Fruit fly (Drosophila melanogaster) whole organism, prepupa: Measurements from ENCODE around the gene CG2111.

Source experiments
- Blimp-1 ChIP-seq: fragments of 200-800 bp; sonication (Bioruptor generic); optimal IDR thresholded peaks from 3 replicates; lab custom pipeline; 2017; ENCODE audit warnings: missing biosample characterization, missing genetic modification characterization, mild to moderate bottlenecking, moderate library complexity, missing genetic modification reagents
- CG10631 ChIP-seq: fragments of 200-800 bp; sonication (Bioruptor generic); optimal IDR thresholded peaks from 2 replicates; lab custom pipeline; 2016; ENCODE audit warnings: missing biosample characterization, missing genetic modification characterization
- CG10669 ChIP-seq: fragments of 200-800 bp; sonication (Bioruptor generic); optimal IDR thresholded peaks from 3 replicates; lab custom pipeline; 2018; ENCODE audit warnings: missing biosample characterization, mild to moderate bottlenecking, missing genetic modification characterization, moderate library complexity
- CG11762 ChIP-seq: fragments of 200-800 bp; sonication (Bioruptor generic); optimal IDR thresholded peaks from 3 replicates; lab custom pipeline; 2016; ENCODE audit warnings: missing biosample characterization, missing genetic modification characterization; ENCODE audit not compliant: insufficient read depth
- CG11902 ChIP-seq: fragments of 200-800 bp; sonication (Bioruptor generic); optimal IDR thresholded peaks from 3 replicates; lab custom pipeline; 2016; ENCODE audit warnings: missing biosample characterization, missing genetic modification characterization
- CG15336 ChIP-seq: fragments of 200-800 bp; sonication (Bioruptor generic); IDR thresholded peaks from 2 replicates; pipeline ENCODE4 v1.3.6; 2022; ENCODE audit warnings: missing biosample characterization, missing genetic modification characterization
- CG1621 ChIP-seq: fragments of 200-800 bp; sonication (Bioruptor generic); optimal IDR thresholded peaks from 3 replicates; lab custom pipeline; 2018; ENCODE audit warnings: missing biosample characterization, mild to moderate bottlenecking, missing genetic modification characterization
- CG16779 ChIP-seq: fragments of 200-800 bp; sonication (Bioruptor generic); optimal IDR thresholded peaks from 3 replicates; lab custom pipeline; 2017; ENCODE audit warnings: missing biosample characterization, mild to moderate bottlenecking, missing genetic modification characterization
- CG3032 ChIP-seq: fragments of 200-800 bp; optimal IDR thresholded peaks from 2 replicates; lab custom pipeline; 2019; ENCODE audit warnings: missing biosample characterization, mild to moderate bottlenecking, missing genetic modification characterization, moderate library complexity
- CG31627 ChIP-seq: fragments of 200-800 bp; sonication (Bioruptor generic); optimal IDR thresholded peaks from 3 replicates; lab custom pipeline; 2016; ENCODE audit warnings: missing biosample characterization, missing genetic modification characterization
- CG34406 ChIP-seq: fragments of 200-800 bp; sonication (Bioruptor generic); optimal IDR thresholded peaks from 3 replicates; lab custom pipeline; 2016; ENCODE audit warnings: missing biosample characterization, missing genetic modification characterization
- CG3919 ChIP-seq: fragments of 200-800 bp; sonication (Bioruptor generic); optimal IDR thresholded peaks from 3 replicates; lab custom pipeline; 2016; ENCODE audit warnings: missing biosample characterization, missing genetic modification characterization
- CG6163 ChIP-seq: fragments of 200-800 bp; sonication (Bioruptor generic); IDR thresholded peaks from 3 replicates; pipeline ENCODE4 v1.3.6; 2022; ENCODE audit warnings: missing biosample characterization, missing genetic modification characterization
- CG6276 ChIP-seq: fragments of 200-800 bp; sonication (Bioruptor generic); optimal IDR thresholded peaks from 2 replicates; lab custom pipeline; 2017; ENCODE audit warnings: missing biosample characterization, mild to moderate bottlenecking, missing genetic modification characterization
- CG6792 ChIP-seq: fragments of 200-800 bp; sonication (Bioruptor generic); optimal IDR thresholded peaks from 3 replicates; lab custom pipeline; 2016; ENCODE audit warnings: missing biosample characterization, missing genetic modification characterization
- CG6854 ChIP-seq: fragments of 200-800 bp; sonication (Bioruptor generic); optimal IDR thresholded peaks from 2 replicates; lab custom pipeline; 2017; ENCODE audit warnings: missing biosample characterization, mild to moderate bottlenecking, missing genetic modification characterization
- CG8119 ChIP-seq: fragments of 200-800 bp; sonication (Bioruptor generic); IDR thresholded peaks from 3 replicates; pipeline ENCODE4 v1.3.6; 2022; ENCODE audit warnings: missing biosample characterization, missing genetic modification characterization
- CG8319 ChIP-seq: fragments of 200-800 bp; sonication (Bioruptor generic); optimal IDR thresholded peaks from 3 replicates; lab custom pipeline; 2016; ENCODE audit warnings: missing biosample characterization, missing genetic modification characterization
- CG8632 ChIP-seq: fragments of 200-800 bp; sonication (Bioruptor generic); optimal IDR thresholded peaks from 3 replicates; lab custom pipeline; 2016; ENCODE audit warnings: missing biosample characterization, missing genetic modification characterization
- Eip75B ChIP-seq: fragments of 200-800 bp; sonication (Bioruptor generic); optimal IDR thresholded peaks from 3 replicates; lab custom pipeline; 2016; ENCODE audit warnings: missing biosample characterization, missing genetic modification characterization
- Eip78C ChIP-seq: fragments of 200-800 bp; sonication (Bioruptor generic); peaks from one replicate; lab custom pipeline; 2016; ENCODE audit warnings: missing biosample characterization, missing genetic modification characterization
- Eip93F ChIP-seq: fragments of 200-800 bp; sonication (Bioruptor generic); optimal IDR thresholded peaks from 2 replicates; lab custom pipeline; 2016; ENCODE audit warnings: missing biosample characterization, mild to moderate bottlenecking, missing genetic modification characterization
- Ets21C ChIP-seq: fragments of 200-800 bp; sonication (Bioruptor generic); optimal IDR thresholded peaks from 3 replicates; lab custom pipeline; 2016; ENCODE audit warnings: missing biosample characterization, missing genetic modification characterization
- Ets96B ChIP-seq: fragments of 200-800 bp; optimal IDR thresholded peaks from 2 replicates; lab custom pipeline; 2019; ENCODE audit warnings: missing biosample characterization, mild to moderate bottlenecking, missing genetic modification characterization, moderate library complexity
- Gug ChIP-seq: fragments of 200-800 bp; sonication (Bioruptor generic); IDR thresholded peaks from 2 replicates; pipeline ENCODE4 v1.3.6; 2022; ENCODE audit warnings: missing biosample characterization, missing genetic modification characterization
- Hr38 ChIP-seq: sonication (Bioruptor generic); optimal IDR thresholded peaks from 2 replicates; lab custom pipeline; 2016; ENCODE audit warnings: missing biosample characterization, missing genetic modification characterization
- Hr39 ChIP-seq: fragments of 200-800 bp; sonication (Bioruptor generic); optimal IDR thresholded peaks from 2 replicates; lab custom pipeline; 2016; ENCODE audit warnings: missing biosample characterization, missing genetic modification characterization
- Hr4 ChIP-seq: fragments of 200-800 bp; sonication (Bioruptor generic); optimal IDR thresholded peaks from 3 replicates; lab custom pipeline; 2016; ENCODE audit warnings: missing biosample characterization, missing genetic modification characterization
- Lpt ChIP-seq: fragments of 200-800 bp; sonication (Bioruptor generic); optimal IDR thresholded peaks from 3 replicates; lab custom pipeline; 2016; ENCODE audit warnings: missing biosample characterization, missing genetic modification characterization
- Met ChIP-seq: fragments of 200-800 bp; sonication (Bioruptor generic); optimal IDR thresholded peaks from 3 replicates; lab custom pipeline; 2016; ENCODE audit warnings: missing biosample characterization, missing genetic modification characterization
- Smox ChIP-seq: fragments of 200-800 bp; sonication (Bioruptor generic); optimal IDR thresholded peaks from 3 replicates; lab custom pipeline; 2016; ENCODE audit warnings: missing biosample characterization, missing genetic modification characterization
- Sox102F ChIP-seq: fragments of 200-800 bp; sonication (Bioruptor generic); optimal IDR thresholded peaks from 2 replicates; lab custom pipeline; 2016; ENCODE audit warnings: missing biosample characterization, mild to moderate bottlenecking, missing genetic modification characterization
- Sox14 ChIP-seq: fragments of 200-800 bp; sonication (Bioruptor generic); optimal IDR thresholded peaks from 3 replicates; lab custom pipeline; 2016; ENCODE audit warnings: missing biosample characterization, missing genetic modification characterization
- Sox15 ChIP-seq: fragments of 200-800 bp; sonication (Bioruptor generic); optimal IDR thresholded peaks from 3 replicates; lab custom pipeline; 2016; ENCODE audit warnings: missing biosample characterization, missing genetic modification characterization
- achi ChIP-seq: fragments of 200-800 bp; sonication (Bioruptor generic); optimal IDR thresholded peaks from 3 replicates; lab custom pipeline; 2016; ENCODE audit warnings: missing biosample characterization, missing genetic modification characterization
- acj6 ChIP-seq: fragments of 200-800 bp; sonication (Bioruptor generic); optimal IDR thresholded peaks from 3 replicates; lab custom pipeline; 2016; ENCODE audit warnings: missing biosample characterization, missing genetic modification characterization
- dac ChIP-seq: fragments of 200-800 bp; sonication (Bioruptor generic); optimal IDR thresholded peaks from 2 replicates; lab custom pipeline; 2017; ENCODE audit warnings: missing biosample characterization, mild to moderate bottlenecking, missing genetic modification characterization
- dsx ChIP-seq: fragments of 200-800 bp; optimal IDR thresholded peaks from 3 replicates; lab custom pipeline; 2019; ENCODE audit warnings: missing biosample characterization, mild to moderate bottlenecking, missing genetic modification characterization, moderate library complexity; ENCODE audit not compliant: poor library complexity, severe bottlenecking
- eg ChIP-seq: fragments of 200-800 bp; sonication (Bioruptor generic); IDR thresholded peaks from 3 replicates; pipeline ENCODE4 v1.3.6; 2022; ENCODE audit warnings: missing biosample characterization, missing genetic modification characterization
- esn ChIP-seq: fragments of 200-800 bp; sonication (Bioruptor generic); optimal IDR thresholded peaks from 2 replicates; lab custom pipeline; 2016; ENCODE audit warnings: missing biosample characterization, mild to moderate bottlenecking, missing genetic modification characterization, moderate library complexity
- fd59A ChIP-seq: fragments of 200-800 bp; sonication (Bioruptor generic); optimal IDR thresholded peaks from 2 replicates; lab custom pipeline; 2017; ENCODE audit warnings: missing biosample characterization, mild to moderate bottlenecking, missing genetic modification characterization, missing genetic modification reagents
- fd85E ChIP-seq: fragments of 200-800 bp; sonication (Bioruptor generic); optimal IDR thresholded peaks from 3 replicates; lab custom pipeline; 2016; ENCODE audit warnings: missing biosample characterization, missing genetic modification characterization
- fkh ChIP-seq: fragments of 200-800 bp; sonication (Bioruptor generic); optimal IDR thresholded peaks from 3 replicates; lab custom pipeline; 2017; ENCODE audit warnings: missing biosample characterization, mild to moderate bottlenecking, missing genetic modification characterization, moderate library complexity
- lz ChIP-seq: fragments of 200-800 bp; sonication (Bioruptor generic); optimal IDR thresholded peaks from 3 replicates; lab custom pipeline; 2016; ENCODE audit warnings: missing biosample characterization, missing genetic modification characterization
- net ChIP-seq: fragments of 200-800 bp; sonication (Bioruptor generic); optimal IDR thresholded peaks from 3 replicates; lab custom pipeline; 2016; ENCODE audit warnings: missing biosample characterization, missing genetic modification characterization
- pdm3 ChIP-seq: fragments of 200-800 bp; sonication (Bioruptor generic); optimal IDR thresholded peaks from 3 replicates; lab custom pipeline; 2016; ENCODE audit warnings: missing biosample characterization, missing genetic modification characterization
- spab ChIP-seq: fragments of 200-800 bp; sonication (Bioruptor generic); optimal IDR thresholded peaks from 2 replicates; lab custom pipeline; 2017; ENCODE audit warnings: missing biosample characterization, mild to moderate bottlenecking, missing genetic modification characterization, missing genetic modification reagents
- ss ChIP-seq, 2 experiments: fragments of 200-800 bp; sonication (Bioruptor generic); optimal IDR thresholded peaks; 2 replicates in 1 of 2; 3 replicates in 1 of 2; lab custom pipeline; 2017 to 2018; ENCODE audit warnings: mild to moderate bottlenecking in 2 of 2, missing biosample characterization in 2 of 2, missing genetic modification characterization in 2 of 2, moderate library complexity in 1 of 2
- svp ChIP-seq: fragments of 200-800 bp; sonication (Bioruptor generic); peaks from one replicate; lab custom pipeline; 2016; ENCODE audit warnings: missing biosample characterization, missing genetic modification characterization
- vri ChIP-seq: fragments of 200-800 bp; sonication (Bioruptor generic); optimal IDR thresholded peaks from 3 replicates; lab custom pipeline; 2016; ENCODE audit warnings: missing biosample characterization, mild to moderate bottlenecking, missing genetic modification characterization

The CG2111 gene

dm6 chrX:10620144-10621005 is 37.1 kb upstream of the CG2111 start, which contains the start of gene CG43347:
TSS of gene CG43347 (minus strand) at chrX:10620190.
- TF ChIP-seq fkh (GFP tag; lab: Kevin White, UChicago): no peak
- peak; percentile 13 for TF ChIP-seq Sox14 (GFP tag; lab: Kevin White, UChicago)
- TF ChIP-seq CG10631 (GFP tag; lab: Kevin White, UChicago): peak; percentile 39
- peak; percentile 29 for TF ChIP-seq CG8632 (GFP tag; lab: Kevin White, UChicago)
- TF ChIP-seq Eip78C (GFP tag; lab: Kevin White, UChicago): peak; percentile 80
- TF ChIP-seq Hr38 (GFP tag; lab: Kevin White, UChicago): no peak
- TF ChIP-seq ss (GFP tag; optimal IDR thresholded peaks at IDR 0.05; lab: Kevin White, UChicago): peak; percentile 4 to 59
- no peak for TF ChIP-seq Hr39 (GFP tag; lab: Kevin White, UChicago)
- peak; percentile 19 for TF ChIP-seq CG16779 (tag; lab: Kevin White, UChicago)
- TF ChIP-seq dac (GFP tag; lab: Kevin White, UChicago): no peak
- TF ChIP-seq dsx (GFP tag; lab: Kevin White, UChicago): peak; percentile 41
- TF ChIP-seq CG3032 (tag; lab: Kevin White, UChicago): peak; percentile 37
- no peak for TF ChIP-seq Lpt (GFP tag; lab: Kevin White, UChicago)
- TF ChIP-seq CG6792 (GFP tag; lab: Kevin White, UChicago): peak; percentile 28
- peak; percentile 18 for TF ChIP-seq fd59A (GFP tag; lab: Kevin White, UChicago)
- TF ChIP-seq spab (GFP tag; lab: Kevin White, UChicago): peak; percentile 45
- peak; percentile 20 for TF ChIP-seq CG3919 (GFP tag; lab: Kevin White, UChicago)
- peak; percentile 65 for TF ChIP-seq svp (GFP tag; lab: Kevin White, UChicago)
- TF ChIP-seq CG10669: peak; percentile 51
- TF ChIP-seq CG31627 (GFP tag; lab: Kevin White, UChicago): no peak
- 0 out of 3 replicates have a peak, but pooled peaks have one; percentile 31 for TF ChIP-seq eg
- peak; percentile 26 for TF ChIP-seq net (GFP tag; lab: Kevin White, UChicago)
- peak; percentile 3 for TF ChIP-seq Sox102F (GFP tag; lab: Kevin White, UChicago)
- TF ChIP-seq CG11762 (GFP tag; lab: Kevin White, UChicago): no peak
- TF ChIP-seq CG6163: peak; percentile 51; the same call in 1 of the 3 replicates
- peak; percentile 23 for TF ChIP-seq lz
- no peak for TF ChIP-seq Gug (GFP tag; lab: Robert Waterston, UW)
- peak; percentile 26 for TF ChIP-seq Hr4 (GFP tag; lab: Kevin White, UChicago)
- no peak for TF ChIP-seq CG6854 (GFP tag; lab: Kevin White, UChicago)
- TF ChIP-seq Eip93F: no peak
- peak; percentile 28 for TF ChIP-seq pdm3
- TF ChIP-seq Ets96B (tag; lab: Kevin White, UChicago): peak; percentile 58
- TF ChIP-seq CG34406 (GFP tag; lab: Kevin White, UChicago): peak; percentile 27
- peak; percentile 40 for TF ChIP-seq Smox (GFP tag; lab: Kevin White, UChicago)
- peak; percentile 42 for TF ChIP-seq Met (GFP tag; lab: Kevin White, UChicago)
- TF ChIP-seq fd85E (GFP tag; lab: Kevin White, UChicago): no peak
- 0 out of 2 replicates have a peak, but pooled peaks have one; percentile 26 for TF ChIP-seq CG15336
- peak; percentile 8 for TF ChIP-seq CG1621
- TF ChIP-seq Eip75B: peak; percentile 18
- no peak for TF ChIP-seq CG11902 (GFP tag; lab: Kevin White, UChicago)
- TF ChIP-seq achi (GFP tag; lab: Kevin White, UChicago): peak; percentile 43
- TF ChIP-seq CG8119 (GFP tag; lab: Robert Waterston, UW): peak; percentile 51
- peak; percentile 31 for TF ChIP-seq esn
- no peak for TF ChIP-seq Blimp-1 (GFP tag; lab: Kevin White, UChicago)
- no peak for TF ChIP-seq Sox15 (GFP tag; lab: Kevin White, UChicago)
- TF ChIP-seq CG6276 (GFP tag; lab: Kevin White, UChicago): peak; percentile 41
- TF ChIP-seq acj6 (GFP tag; lab: Kevin White, UChicago): peak; percentile 39
- TF ChIP-seq CG8319 (GFP tag; lab: Kevin White, UChicago): no peak
- TF ChIP-seq vri (GFP tag; lab: Kevin White, UChicago): no peak
- TF ChIP-seq Ets21C (GFP tag; lab: Kevin White, UChicago): no peak
